Worm (Caenorhabditis elegans): ENCODE results near the gene lab-2.

ce11 chrIII:7343389-7343788 is 14.0 kb upstream of the lab-2 start, which contains the start of gene F08F8.6:
- TF ChIP-seq ZK546.5 (tag; optimal IDR thresholded peaks at IDR 0.05) (no peak), unc-62 (GFP tag; optimal IDR thresholded peaks at IDR 0.05) (no peak), pqm-1 (tag; optimal IDR thresholded peaks at IDR 0.05) (no peak), pha-4 (tag; optimal IDR thresholded peaks at IDR 0.05) (no peak), nhr-76 (tag; optimal IDR thresholded peaks at IDR 0.05) (no peak), nhr-77 (tag; optimal IDR thresholded peaks at IDR 0.05) (no peak), ceh-82 (tag; optimal IDR thresholded peaks at IDR 0.05) (no peak), lin-15B (tag; optimal IDR thresholded peaks at IDR 0.05) (no peak), tbx-2 (tag; optimal IDR thresholded peaks at IDR 0.05) (no peak), fos-1 (tag; optimal IDR thresholded peaks at IDR 0.05) (no peak), fkh-10 (GFP tag; optimal IDR thresholded peaks at IDR 0.05) (no peak), zag-1 (tag; optimal IDR thresholded peaks at IDR 0.05) (no peak), nfya-1 (tag; optimal IDR thresholded peaks at IDR 0.05; ENCODE audit: insufficient read depth) (no peak), elt-3 (tag; optimal IDR thresholded peaks at IDR 0.05) (no peak)
